Fruit fly (Drosophila melanogaster) whole organism, embryonic: ENCODE results near the gene pix.

ENCODE experiments used
- Antp ChIP-seq: fragments of 200-800 bp; sonication (Bioruptor generic); optimal IDR thresholded peaks from 3 replicates; lab custom pipeline; 2016; ENCODE audit warnings: missing biosample characterization, missing genetic modification characterization
- CG10366 ChIP-seq: fragments of 200-800 bp; sonication (Bioruptor generic); IDR thresholded peaks from 2 replicates; pipeline ENCODE4 v1.3.6; 2022; ENCODE audit warnings: missing biosample characterization, missing genetic modification characterization
- CG10959 ChIP-seq: fragments of 200-800 bp; sonication (Bioruptor generic); IDR thresholded peaks from 2 replicates; pipeline ENCODE4 v1.3.6; 2022; ENCODE audit warnings: missing biosample characterization, missing genetic modification characterization
- CG11560 ChIP-seq: fragments of 200-800 bp; sonication (Bioruptor generic); IDR thresholded peaks from 3 replicates; pipeline ENCODE4 v1.3.6; 2022; ENCODE audit warnings: missing biosample characterization, missing genetic modification characterization
- CG11695 ChIP-seq: fragments of 200-800 bp; sonication (Bioruptor generic); IDR thresholded peaks from 3 replicates; pipeline ENCODE4 v1.3.6; 2022; ENCODE audit warnings: missing biosample characterization, missing genetic modification characterization
- CG12236 ChIP-seq: fragments of 200-800 bp; sonication (Bioruptor generic); optimal IDR thresholded peaks from 2 replicates; lab custom pipeline; 2016; ENCODE audit warnings: missing biosample characterization, missing genetic modification characterization
- CG1233 ChIP-seq: fragments of 200-800 bp; sonication (Bioruptor generic); optimal IDR thresholded peaks from 4 replicates; lab custom pipeline; 2018; ENCODE audit warnings: missing biosample characterization, mild to moderate bottlenecking, missing genetic modification characterization
- CG13287 ChIP-seq: fragments of 200-800 bp; sonication (Bioruptor generic); IDR thresholded peaks from 2 replicates; pipeline ENCODE4 v1.3.6; 2022; ENCODE audit warnings: missing biosample characterization, missing genetic modification characterization; ENCODE audit not compliant: partially characterized antibody
- CG14965 ChIP-seq: fragments of 200-800 bp; sonication (Bioruptor generic); optimal IDR thresholded peaks from 2 replicates; lab custom pipeline; 2016; ENCODE audit warnings: missing biosample characterization, missing genetic modification characterization, borderline replicate concordance
- CG1529 ChIP-seq: fragments of 200-800 bp; sonication (Bioruptor generic); optimal IDR thresholded peaks from 3 replicates; lab custom pipeline; 2018; ENCODE audit warnings: missing biosample characterization, missing genetic modification characterization
- CG1602 ChIP-seq: fragments of 200-800 bp; sonication (Bioruptor generic); optimal IDR thresholded peaks from 3 replicates; lab custom pipeline; 2016; ENCODE audit warnings: missing biosample characterization, missing genetic modification characterization
- CG17328 ChIP-seq: fragments of 200-800 bp; sonication (Bioruptor generic); IDR thresholded peaks from 2 replicates; pipeline ENCODE4 v1.3.6; 2022; ENCODE audit warnings: missing biosample characterization, missing genetic modification characterization
- CG17385 ChIP-seq: fragments of 200-800 bp; sonication (Bioruptor generic); optimal IDR thresholded peaks from 3 replicates; lab custom pipeline; 2018; ENCODE audit warnings: missing biosample characterization, mild to moderate bottlenecking, missing genetic modification characterization
- CG17612 ChIP-seq: fragments of 200-800 bp; sonication (Bioruptor generic); IDR thresholded peaks from 2 replicates; pipeline ENCODE4 v1.3.6; 2022; ENCODE audit warnings: missing biosample characterization, missing genetic modification characterization
- CG18764 ChIP-seq: fragments of 200-800 bp; sonication (Bioruptor generic); optimal IDR thresholded peaks from 3 replicates; lab custom pipeline; 2016; ENCODE audit warnings: missing biosample characterization, missing genetic modification characterization
- CG2199 ChIP-seq: fragments of 200-800 bp; sonication (Bioruptor generic); IDR thresholded peaks from 3 replicates; pipeline ENCODE4 v1.3.6; 2022; ENCODE audit warnings: missing biosample characterization, missing genetic modification characterization
- CG2889 ChIP-seq: fragments of 200-800 bp; sonication (Bioruptor generic); IDR thresholded peaks from 3 replicates; pipeline ENCODE4 v1.3.6; 2022; ENCODE audit warnings: missing biosample characterization, missing genetic modification characterization
- CG31224 ChIP-seq: fragments of 200-800 bp; sonication (Bioruptor generic); IDR thresholded peaks from 2 replicates; pipeline ENCODE4 v1.3.6; 2022; ENCODE audit warnings: missing biosample characterization, missing genetic modification characterization
- CG32767 ChIP-seq: fragments of 200-800 bp; sonication (Bioruptor generic); IDR thresholded peaks from 2 replicates; pipeline ENCODE4 v1.3.6; 2022; ENCODE audit warnings: missing biosample characterization, missing genetic modification characterization
- CG33557 ChIP-seq: fragments of 200-800 bp; sonication (Bioruptor generic); optimal IDR thresholded peaks from 2 replicates; lab custom pipeline; 2019; ENCODE audit warnings: missing biosample characterization, mild to moderate bottlenecking, missing genetic modification characterization, moderate library complexity
- CG6175 ChIP-seq: fragments of 200-800 bp; sonication (Bioruptor generic); IDR thresholded peaks from 3 replicates; pipeline ENCODE4 v1.3.6; 2022; ENCODE audit warnings: missing biosample characterization, missing genetic modification characterization
- CG7839 ChIP-seq: fragments of 200-800 bp; sonication (Bioruptor generic); optimal IDR thresholded peaks from 3 replicates; lab custom pipeline; 2018; ENCODE audit warnings: missing biosample characterization, mild to moderate bottlenecking, missing genetic modification characterization, moderate library complexity
- CG7987 ChIP-seq: fragments of 200-800 bp; sonication (Bioruptor generic); optimal IDR thresholded peaks from 2 replicates; lab custom pipeline; 2018; ENCODE audit warnings: missing biosample characterization, mild to moderate bottlenecking, missing genetic modification characterization, moderate library complexity
- CrebB ChIP-seq: fragments of 200-800 bp; sonication (Bioruptor generic); optimal IDR thresholded peaks from 3 replicates; lab custom pipeline; 2018; ENCODE audit warnings: missing biosample characterization, mild to moderate bottlenecking, missing genetic modification characterization
- ERR ChIP-seq: fragments of 200-800 bp; sonication (Bioruptor generic); optimal IDR thresholded peaks from 2 replicates; lab custom pipeline; 2016; ENCODE audit warnings: missing biosample characterization, missing genetic modification characterization
- Gsc ChIP-seq: fragments of 200-800 bp; sonication (Bioruptor generic); IDR thresholded peaks from 2 replicates; pipeline ENCODE4 v1.3.6; 2022; ENCODE audit warnings: missing biosample characterization, missing genetic modification characterization
- Hr39 ChIP-seq: fragments of >200 bp; optimal IDR thresholded peaks from 2 replicates; lab custom pipeline; 2017
- Jarid2 ChIP-seq: fragments of 200-800 bp; sonication (Bioruptor generic); optimal IDR thresholded peaks from 3 replicates; lab custom pipeline; 2017; ENCODE audit warnings: mild to moderate bottlenecking, missing biosample characterization, missing genetic modification reagents, missing genetic modification characterization
- NC2α ChIP-seq: fragments of 200-800 bp; sonication (Bioruptor generic); optimal IDR thresholded peaks from 2 replicates; lab custom pipeline; 2016; ENCODE audit warnings: missing biosample characterization, missing genetic modification characterization
- abd-A ChIP-seq: fragments of 200-800 bp; sonication (Bioruptor generic); optimal IDR thresholded peaks from 3 replicates; lab custom pipeline; 2019; ENCODE audit warnings: missing biosample characterization, mild to moderate bottlenecking, missing genetic modification characterization, moderate library complexity
- btn ChIP-seq: fragments of 200-800 bp; sonication (Bioruptor generic); optimal IDR thresholded peaks from 2 replicates; lab custom pipeline; 2016; ENCODE audit warnings: missing biosample characterization, missing genetic modification characterization
- dm ChIP-seq: fragments of 200-800 bp; sonication (Bioruptor generic); optimal IDR thresholded peaks from 3 replicates; lab custom pipeline; 2016; ENCODE audit warnings: missing biosample characterization, missing genetic modification characterization
- gce ChIP-seq: fragments of 200-800 bp; sonication (Bioruptor generic); IDR thresholded peaks from 3 replicates; pipeline ENCODE4 v1.3.6; 2022; ENCODE audit warnings: missing biosample characterization, missing genetic modification characterization
- gfzf ChIP-seq: fragments of 200-800 bp; sonication (Bioruptor generic); optimal IDR thresholded peaks from 2 replicates; lab custom pipeline; 2016; ENCODE audit warnings: missing biosample characterization, mild to moderate bottlenecking, missing genetic modification characterization, moderate library complexity
- gsb ChIP-seq: fragments of 200-800 bp; sonication (Bioruptor generic); IDR thresholded peaks from 2 replicates; pipeline ENCODE4 v1.3.6; 2022; ENCODE audit warnings: missing biosample characterization, missing genetic modification characterization
- hkb ChIP-seq, 2 experiments: fragments of 200-800 bp in 1 of 2; fragments of >200 bp in 1 of 2; sonication (Bioruptor generic) in 1 of 2; IDR thresholded peaks in 1 of 2; optimal IDR thresholded peaks in 1 of 2; 2 replicates each; pipeline versions ENCODE4 v1.3.6 to Lab custom; 2017 to 2022; ENCODE audit warnings: missing biosample characterization in 1 of 2, missing genetic modification characterization in 1 of 2
- inv ChIP-seq: fragments of 200-800 bp; sonication (Bioruptor generic); IDR thresholded peaks from 2 replicates; pipeline ENCODE4 v1.3.6; 2022; ENCODE audit warnings: missing biosample characterization, missing genetic modification characterization; ENCODE audit not compliant: partially characterized antibody
- jigr1 ChIP-seq: fragments of 200-800 bp; sonication (Bioruptor generic); IDR thresholded peaks from 3 replicates; pipeline ENCODE4 v1.3.6; 2022; ENCODE audit warnings: missing biosample characterization, missing genetic modification characterization
- kah ChIP-seq: fragments of 200-800 bp; sonication (Bioruptor generic); optimal IDR thresholded peaks from 2 replicates; lab custom pipeline; 2018; ENCODE audit warnings: missing biosample characterization, mild to moderate bottlenecking, missing genetic modification characterization
- lmd ChIP-seq: fragments of 200-800 bp; sonication (Bioruptor generic); IDR thresholded peaks from 2 replicates; pipeline ENCODE4 v1.3.6; 2022; ENCODE audit warnings: missing biosample characterization, missing genetic modification characterization
- luna ChIP-seq: fragments of 200-800 bp; sonication (Bioruptor generic); optimal IDR thresholded peaks from 2 replicates; lab custom pipeline; 2016; ENCODE audit warnings: missing biosample characterization, missing genetic modification characterization
- mam ChIP-seq: fragments of 200-800 bp; sonication (Bioruptor generic); optimal IDR thresholded peaks from 3 replicates; lab custom pipeline; 2016; ENCODE audit warnings: missing biosample characterization, missing genetic modification characterization
- nerfin-1 ChIP-seq: fragments of 200-800 bp; sonication (Bioruptor generic); optimal IDR thresholded peaks from 3 replicates; lab custom pipeline; 2019; ENCODE audit warnings: missing biosample characterization, mild to moderate bottlenecking, missing genetic modification characterization, moderate library complexity
- odd ChIP-seq: fragments of 200-800 bp; sonication (Bioruptor generic); optimal IDR thresholded peaks from 2 replicates; lab custom pipeline; 2017; ENCODE audit warnings: missing biosample characterization, mild to moderate bottlenecking, missing genetic modification characterization
- pan ChIP-seq, 4 experiments: fragments of >200 bp in 3 of 4; fragments of 200-800 bp in 1 of 4; sonication (Bioruptor generic) in 1 of 4; optimal IDR thresholded peaks in 3 of 4; IDR thresholded peaks in 1 of 4; 2 replicates each; pipeline versions ENCODE4 v1.3.6 to Lab custom; 2017 to 2022; ENCODE audit warnings: missing biosample characterization in 2 of 4, missing genetic modification characterization in 2 of 4, mixed read lengths in 1 of 4
- peb ChIP-seq: fragments of 200-800 bp; sonication (Bioruptor generic); IDR thresholded peaks from 2 replicates; pipeline ENCODE4 v1.3.6; 2022; ENCODE audit warnings: missing biosample characterization, missing genetic modification characterization
- psq ChIP-seq: fragments of 200-800 bp; sonication (Bioruptor generic); optimal IDR thresholded peaks from 2 replicates; lab custom pipeline; 2017; ENCODE audit warnings: missing biosample characterization, missing genetic modification characterization
- salm ChIP-seq: fragments of 200-800 bp; sonication (Bioruptor generic); optimal IDR thresholded peaks from 2 replicates; lab custom pipeline; 2018; ENCODE audit warnings: missing biosample characterization, mild to moderate bottlenecking, missing genetic modification characterization
- shn ChIP-seq: fragments of 200-800 bp; sonication (Bioruptor generic); optimal IDR thresholded peaks from 3 replicates; lab custom pipeline; 2016; ENCODE audit warnings: missing biosample characterization, missing genetic modification characterization
- so ChIP-seq: fragments of 200-800 bp; sonication (Bioruptor generic); IDR thresholded peaks from 3 replicates; pipeline ENCODE4 v1.3.6; 2022; ENCODE audit warnings: missing biosample characterization, missing genetic modification characterization
- sob ChIP-seq: fragments of 200-800 bp; sonication (Bioruptor generic); IDR thresholded peaks from 2 replicates; pipeline ENCODE4 v1.3.6; 2022; ENCODE audit warnings: missing biosample characterization, missing genetic modification characterization
- ttk ChIP-seq: fragments of 200-800 bp; sonication (Bioruptor generic); IDR thresholded peaks from 2 replicates; pipeline ENCODE4 v2.1.2; 2022; ENCODE audit warnings: missing biosample characterization, missing genetic modification characterization

Gene pix

dm6 chr3L:8950955-8951354 is 23.6 kb downstream of the pix start (continued):
- TF ChIP-seq luna (GFP tag; lab: Kevin White, UChicago), result no peak
- peak; percentile 15 for TF ChIP-seq CG1529 (GFP tag; lab: Kevin White, UChicago)
- no peak for TF ChIP-seq peb (GFP tag; lab: Robert Waterston, UW)
- TF ChIP-seq CG33557 (GFP tag; lab: Kevin White, UChicago), result no peak
- TF ChIP-seq psq (GFP tag; lab: Kevin White, UChicago), result no peak
- TF ChIP-seq CG18764 (GFP tag; lab: Kevin White, UChicago), result peak; percentile 10
- TF ChIP-seq pan (optimal IDR thresholded peaks at IDR 0.05; lab: Kevin White, UChicago), result no peak
- TF ChIP-seq pan (GFP tag; optimal IDR thresholded peaks at IDR 0.05 in 1 of 2, IDR thresholded peaks at IDR 0.05 in 1 of 2), result no peak
- TF ChIP-seq CG17328 (GFP tag; lab: Robert Waterston, UW), result no peak
- no peak for TF ChIP-seq CrebB
- TF ChIP-seq Hr39, result no peak
- TF ChIP-seq CG31224 (GFP tag; lab: Robert Waterston, UW), result no peak
- TF ChIP-seq CG1233 (GFP tag; lab: Kevin White, UChicago), result no peak
- TF ChIP-seq CG7987 (GFP tag; lab: Kevin White, UChicago), result no peak
- no peak for TF ChIP-seq Antp (GFP tag; lab: Kevin White, UChicago)
- no peak for TF ChIP-seq ERR (GFP tag; lab: Kevin White, UChicago)
- no peak for TF ChIP-seq CG11560
- no peak for TF ChIP-seq CG6175 (GFP tag; lab: Robert Waterston, UW)
- no peak for TF ChIP-seq CG2199 (GFP tag; lab: Robert Waterston, UW)
- no peak for TF ChIP-seq CG17612
- TF ChIP-seq inv (GFP tag; lab: Robert Waterston, UW), result no peak
- TF ChIP-seq Jarid2 (GFP tag; lab: Kevin White, UChicago), result no peak
- TF ChIP-seq nerfin-1 (tag; lab: Kevin White, UChicago), result peak; percentile 46
- TF ChIP-seq CG1602 (GFP tag; lab: Kevin White, UChicago), result no peak
- no peak for TF ChIP-seq abd-A (tag; lab: Kevin White, UChicago)
- no peak for TF ChIP-seq CG12236 (GFP tag; lab: Kevin White, UChicago)
- TF ChIP-seq gsb (GFP tag; lab: Robert Waterston, UW), result no peak
- TF ChIP-seq mam (GFP tag; lab: Kevin White, UChicago), result no peak
- TF ChIP-seq lmd (GFP tag; lab: Robert Waterston, UW), result peak; percentile 28; the same call in 1 of the 2 replicates
- no peak for TF ChIP-seq gce (GFP tag; lab: Robert Waterston, UW)
- TF ChIP-seq CG10366, result no peak
- TF ChIP-seq CG17385 (GFP tag; lab: Kevin White, UChicago), result peak; percentile 43
- no peak for TF ChIP-seq so (GFP tag; lab: Robert Waterston, UW)
- TF ChIP-seq shn (GFP tag; lab: Kevin White, UChicago), result no peak
- TF ChIP-seq btn (GFP tag; lab: Kevin White, UChicago), result no peak
- TF ChIP-seq Gsc (GFP tag; lab: Robert Waterston, UW), result no peak
- no peak for TF ChIP-seq odd
- TF ChIP-seq gfzf (GFP tag; lab: Kevin White, UChicago), result no peak
- TF ChIP-seq CG10959 (GFP tag; lab: Robert Waterston, UW), result no peak
- no peak for TF ChIP-seq NC2α (GFP tag; lab: Kevin White, UChicago)
- peak; percentile 68 for TF ChIP-seq CG7839
- TF ChIP-seq ttk, result 0 out of 2 replicates have a peak, but pooled peaks have one; percentile 23
- TF ChIP-seq CG14965, result no peak
- TF ChIP-seq CG11695 (GFP tag; lab: Robert Waterston, UW), result peak; percentile 59; the same call in 2 of the 3 replicates
- no peak for TF ChIP-seq hkb (optimal IDR thresholded peaks at IDR 0.05; lab: Kevin White, UChicago)
- TF ChIP-seq hkb (GFP tag; IDR thresholded peaks at IDR 0.05; lab: Robert Waterston, UW), result peak; percentile 37; the same call in 1 of the 2 replicates
- TF ChIP-seq CG32767 (GFP tag; lab: Robert Waterston, UW), result no peak
- TF ChIP-seq jigr1 (GFP tag; lab: Robert Waterston, UW), result no peak
- no peak for TF ChIP-seq kah (GFP tag; lab: Kevin White, UChicago)
- no peak for TF ChIP-seq dm (GFP tag; lab: Kevin White, UChicago)
- TF ChIP-seq CG2889 (GFP tag; lab: Robert Waterston, UW), result no peak
- TF ChIP-seq salm, result no peak
- no peak for TF ChIP-seq CG13287 (GFP tag; lab: Robert Waterston, UW)
- TF ChIP-seq sob (GFP tag; lab: Robert Waterston, UW), result no peak
